Fruit fly (Drosophila melanogaster) whole organism, wandering third instar larva: ENCODE data around the gene CG3529.

Experiments used
- HLH106 ChIP-seq: fragments of 200-800 bp; optimal IDR thresholded peaks from 3 replicates; lab custom pipeline; 2019; ENCODE audit warnings: missing biosample characterization, mild to moderate bottlenecking, missing genetic modification characterization, moderate library complexity
- OdsH ChIP-seq: fragments of 200-800 bp; sonication (Bioruptor generic); optimal IDR thresholded peaks from 2 replicates; lab custom pipeline; 2016; ENCODE audit warnings: missing biosample characterization, mild to moderate bottlenecking, missing genetic modification characterization
- Sp1 ChIP-seq: fragments of 200-800 bp; sonication (Bioruptor generic); optimal IDR thresholded peaks from 3 replicates; lab custom pipeline; 2019; ENCODE audit warnings: missing biosample characterization, mild to moderate bottlenecking, missing genetic modification characterization, moderate library complexity
- br ChIP-seq: fragments of 200-800 bp; sonication (Bioruptor generic); optimal IDR thresholded peaks from 2 replicates; lab custom pipeline; 2016; ENCODE audit warnings: missing biosample characterization, missing genetic modification characterization
- h ChIP-seq: fragments of 200-800 bp; sonication (Bioruptor generic); optimal IDR thresholded peaks from 3 replicates; lab custom pipeline; 2016; ENCODE audit warnings: missing biosample characterization, mild to moderate bottlenecking, missing genetic modification characterization
- jim ChIP-seq: fragments of 175-275, 200-325 bp; sonication (Bioruptor generic); optimal IDR thresholded peaks from 2 replicates; lab custom pipeline; 2016; ENCODE audit warnings: missing biosample characterization, mild to moderate bottlenecking, missing genetic modification characterization
- pan ChIP-seq: fragments of >200 bp; optimal IDR thresholded peaks from 2 replicates; lab custom pipeline; 2017
- tai ChIP-seq: sonication (Bioruptor generic); optimal IDR thresholded peaks from 2 replicates; lab custom pipeline; 2016; ENCODE audit warnings: missing biosample characterization, missing genetic modification characterization
- usp ChIP-seq: fragments of >200 bp; optimal IDR thresholded peaks from 2 replicates; lab custom pipeline; 2017; ENCODE audit warnings: missing biosample characterization, missing genetic modification characterization
- woc ChIP-seq: sonication (Bioruptor generic); optimal IDR thresholded peaks from 2 replicates; lab custom pipeline; 2016; ENCODE audit warnings: missing biosample characterization, mild to moderate bottlenecking, missing genetic modification characterization

- TF ChIP-seq jim (GFP tag; lab: Kevin White, UChicago) (no peak), Sp1 (no peak), tai (GFP tag; lab: Kevin White, UChicago) (no peak), woc (GFP tag; lab: Kevin White, UChicago) (no peak), h (GFP tag; lab: Kevin White, UChicago) (no peak), OdsH (no peak), br (no peak), usp (GFP tag; lab: Kevin White, UChicago) (no peak), HLH106 (no peak), pan (lab: Kevin White, UChicago) (no peak)
Observed at dm6 chr3L:9456389-9456788, 9.7 kb downstream of the CG3529 start.
